Worm (Caenorhabditis elegans): ENCODE measurements around the gene T20D4.10.

ce11 chrV:3394065-3394464, 6.0 kb upstream of the T20D4.10 start:
- TF ChIP-seq elt-1 (tag; optimal IDR thresholded peaks at IDR 0.05; ENCODE audit: borderline replicate concordance, insufficient read depth) (no peak), unc-39 (tag; optimal IDR thresholded peaks at IDR 0.05) (no peak), unc-62 (GFP tag; optimal IDR thresholded peaks at IDR 0.05) (no peak), nhr-237 (tag; optimal IDR thresholded peaks at IDR 0.05) (no peak), lin-13 (tag; optimal IDR thresholded peaks at IDR 0.05) (no peak), snpc-4 (tag; optimal IDR thresholded peaks at IDR 0.05) (no peak), ztf-11 (tag; optimal IDR thresholded peaks at IDR 0.05) (no peak), nhr-28 (tag; optimal IDR thresholded peaks at IDR 0.05) (no peak), lsy-2 (tag; optimal IDR thresholded peaks at IDR 0.05) (no peak), elt-3 (tag; optimal IDR thresholded peaks at IDR 0.05) (no peak), mab-5 (tag; optimal IDR thresholded peaks at IDR 0.05) (no peak), ceh-83 (GFP tag; optimal IDR thresholded peaks at IDR 0.05) (no peak), mep-1 (tag; optimal IDR thresholded peaks at IDR 0.05) (no peak), nhr-12 (tag; optimal IDR thresholded peaks at IDR 0.05) (no peak)

Measured in whole organism, mixed stage, embryonic.